Fruit fly (Drosophila melanogaster): ENCODE measurements around the gene CG11857.

DNA sequence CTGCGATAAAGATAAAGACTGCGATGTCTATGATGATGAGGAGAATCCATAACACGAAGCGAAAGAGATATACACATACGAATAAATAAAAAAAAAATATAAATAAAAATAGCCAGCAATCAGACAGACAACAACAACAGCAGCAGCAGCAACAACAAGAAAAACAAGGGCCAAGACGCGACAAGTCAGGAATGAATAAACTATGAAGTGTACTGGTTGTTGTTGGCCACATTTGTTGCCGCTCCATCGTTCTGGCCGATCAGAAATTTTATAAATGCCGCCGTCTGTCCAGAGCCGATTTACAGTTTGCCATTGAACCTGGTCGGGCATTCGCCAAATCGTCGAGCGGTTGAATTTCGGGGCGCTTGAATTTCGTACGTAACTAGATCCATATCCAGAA, 21.4 kb upstream of the CG11857 start, which contains the start of gene Jhbp7:
- TF ChIP-seq CG32006 (GFP tag; optimal IDR thresholded peaks at IDR 0.05), result no peak
- TF ChIP-seq lz (GFP tag; optimal IDR thresholded peaks at IDR 0.05), result no peak
- no peak for TF ChIP-seq CG16779 (tag; optimal IDR thresholded peaks at IDR 0.05)
- no peak for TF ChIP-seq OdsH (GFP tag; optimal IDR thresholded peaks at IDR 0.05)
- peak; percentile 8 for TF ChIP-seq dsx (GFP tag; optimal IDR thresholded peaks at IDR 0.05; ENCODE audit: poor library complexity, severe bottlenecking)
- TF ChIP-seq topi (GFP tag; optimal IDR thresholded peaks at IDR 0.05), result no peak
- no peak for TF ChIP-seq CG34406 (GFP tag; optimal IDR thresholded peaks at IDR 0.05)
- no peak for TF ChIP-seq Eip93F (GFP tag; optimal IDR thresholded peaks at IDR 0.05)
- no peak for TF ChIP-seq fd85E (GFP tag; optimal IDR thresholded peaks at IDR 0.05)
- no peak for TF ChIP-seq Eip78C (GFP tag)
- no peak for TF ChIP-seq achi (GFP tag; optimal IDR thresholded peaks at IDR 0.05)

All from whole organism, prepupa.